Fruit fly (Drosophila melanogaster): Measurements from ENCODE around the gene CG4598.

The CG4598 gene

dm6 chr2L:9954696-9955095, 36.3 kb downstream of the CG4598 start:
- TF ChIP-seq Pif1A (GFP tag; optimal IDR thresholded peaks at IDR 0.05) (no peak), EcR (GFP tag; optimal IDR thresholded peaks at IDR 0.05) (no peak), CG14655 (GFP tag; optimal IDR thresholded peaks at IDR 0.05) (no peak), Snoo (tag; optimal IDR thresholded peaks at IDR 0.05) (no peak), CG8159 (tag; optimal IDR thresholded peaks at IDR 0.05) (no peak), CG10348 (GFP tag; IDR thresholded peaks at IDR 0.05) (no peak), CG13204 (GFP tag; optimal IDR thresholded peaks at IDR 0.05) (no peak), Ets98B (GFP tag; IDR thresholded peaks at IDR 0.05) (no peak), CG12605 (GFP tag; IDR thresholded peaks at IDR 0.05) (no peak)

- TF ChIP-seq CG8159 (tag; optimal IDR thresholded peaks at IDR 0.05) (peak; percentile 95), Snoo (tag; optimal IDR thresholded peaks at IDR 0.05) (peak; percentile 87), CG14655 (GFP tag; optimal IDR thresholded peaks at IDR 0.05) (no peak), CG10348 (GFP tag; IDR thresholded peaks at IDR 0.05) (0 out of 2 replicates have a peak, but pooled peaks have one; percentile 35), CG34367 (tag; optimal IDR thresholded peaks at IDR 0.05) (peak; percentile 89), CG32121 (GFP tag; IDR thresholded peaks at IDR 0.05) (peak; percentile 94), Pif1A (GFP tag; optimal IDR thresholded peaks at IDR 0.05) (no peak), CG13204 (GFP tag; optimal IDR thresholded peaks at IDR 0.05) (no peak), CG8301 (tag; optimal IDR thresholded peaks at IDR 0.05) (peak; percentile 90), Ets98B (GFP tag; IDR thresholded peaks at IDR 0.05) (peak; percentile 89), CG17806 (tag; optimal IDR thresholded peaks at IDR 0.05) (peak; percentile 95), CG12605 (GFP tag; IDR thresholded peaks at IDR 0.05) (peak; percentile 91), CG9948 (tag; optimal IDR thresholded peaks at IDR 0.05) (peak; percentile 94), EcR (GFP tag; optimal IDR thresholded peaks at IDR 0.05) (peak; percentile 32), rn (GFP tag; IDR thresholded peaks at IDR 0.05) (peak; percentile 91), CG4496 (GFP tag; IDR thresholded peaks at IDR 0.05) (peak; percentile 94), CG15710 (tag; optimal IDR thresholded peaks at IDR 0.05) (peak; percentile 90), gl (tag; optimal IDR thresholded peaks at IDR 0.05) (peak; percentile 63), Pif1B (GFP tag; optimal IDR thresholded peaks at IDR 0.05) (no peak)
Observed at dm6 chr2L:9956993-9957652, 38.7 kb downstream of the CG4598 start, which contains the start of the genes CG4658 and CG5846. Gene CG4658 (plus strand): TSS chr2L:9957132. Gene CG5846 (minus strand): TSS chr2L:9957237.

dm6 chr2L:9960758-9961157, 42.3 kb downstream of the CG4598 start:
- TF ChIP-seq EcR (GFP tag; optimal IDR thresholded peaks at IDR 0.05) (peak; percentile 47), CG14655 (GFP tag; optimal IDR thresholded peaks at IDR 0.05) (no peak), CG9948 (tag; optimal IDR thresholded peaks at IDR 0.05) (no peak)

- no peak for TF ChIP-seq fd96Ca (GFP tag; IDR thresholded peaks at IDR 0.05)
- no peak for TF ChIP-seq rn (GFP tag; IDR thresholded peaks at IDR 0.05)
- TF ChIP-seq Ets98B (GFP tag; IDR thresholded peaks at IDR 0.05), result no peak
- TF ChIP-seq Snoo (tag; optimal IDR thresholded peaks at IDR 0.05), result no peak
- no peak for TF ChIP-seq CG15710 (tag; optimal IDR thresholded peaks at IDR 0.05)
- TF ChIP-seq EcR (GFP tag; optimal IDR thresholded peaks at IDR 0.05), result no peak
- TF ChIP-seq CG17806 (tag; optimal IDR thresholded peaks at IDR 0.05), result peak; percentile 0
- TF ChIP-seq CG13204 (GFP tag; optimal IDR thresholded peaks at IDR 0.05), result no peak
- no peak for TF ChIP-seq Pif1A (GFP tag; optimal IDR thresholded peaks at IDR 0.05)
- TF ChIP-seq CG14655 (GFP tag; optimal IDR thresholded peaks at IDR 0.05), result no peak
- TF ChIP-seq CG34367 (tag; optimal IDR thresholded peaks at IDR 0.05), result no peak
- TF ChIP-seq Pif1B (GFP tag; optimal IDR thresholded peaks at IDR 0.05), result no peak
- no peak for TF ChIP-seq CG12605 (GFP tag; IDR thresholded peaks at IDR 0.05)
- no peak for TF ChIP-seq CG10348 (GFP tag; IDR thresholded peaks at IDR 0.05)
- TF ChIP-seq CG8301 (tag; optimal IDR thresholded peaks at IDR 0.05), result no peak
- TF ChIP-seq CG9948 (tag; optimal IDR thresholded peaks at IDR 0.05), result no peak
- peak; percentile 7 for TF ChIP-seq CG8159 (tag; optimal IDR thresholded peaks at IDR 0.05)
Observed at dm6 chr2L:9963603-9964042, 45.2 kb downstream of the CG4598 start, which contains the start of gene CG5850. Gene CG5850 (minus strand): TSS chr2L:9963949.

dm6 chr2L:9966983-9967737, 48.7 kb downstream of the CG4598 start, which contains the start of the genes Dref and RpL13:
Gene Dref (minus strand): TSS chr2L:9967229.
Gene RpL13 (plus strand): TSS chr2L:9967313.
- TF ChIP-seq CG15710 (tag; optimal IDR thresholded peaks at IDR 0.05) (peak; percentile 74), Pif1B (GFP tag; optimal IDR thresholded peaks at IDR 0.05) (no peak), gl (tag; optimal IDR thresholded peaks at IDR 0.05) (peak; percentile 78), Ets98B (GFP tag; IDR thresholded peaks at IDR 0.05) (peak; percentile 49), Pif1A (GFP tag; optimal IDR thresholded peaks at IDR 0.05) (no peak), CG12605 (GFP tag; IDR thresholded peaks at IDR 0.05) (peak; percentile 77), CG34367 (tag; optimal IDR thresholded peaks at IDR 0.05) (peak; percentile 76), CG13204 (GFP tag; optimal IDR thresholded peaks at IDR 0.05) (no peak), CG8301 (tag; optimal IDR thresholded peaks at IDR 0.05) (peak; percentile 51), CG4496 (GFP tag; IDR thresholded peaks at IDR 0.05) (peak; percentile 86), CG8159 (tag; optimal IDR thresholded peaks at IDR 0.05) (peak; percentile 60), fd96Ca (GFP tag; IDR thresholded peaks at IDR 0.05) (peak; percentile 57), EcR (GFP tag; optimal IDR thresholded peaks at IDR 0.05) (peak; percentile 11), rn (GFP tag; IDR thresholded peaks at IDR 0.05) (no peak), CG32121 (GFP tag; IDR thresholded peaks at IDR 0.05) (peak; percentile 35; the same call in 1 of the 2 replicates), CG14655 (GFP tag; optimal IDR thresholded peaks at IDR 0.05) (no peak), D1 (tag; optimal IDR thresholded peaks at IDR 0.05) (no peak), CG10348 (GFP tag; IDR thresholded peaks at IDR 0.05) (no peak), Snoo (tag; optimal IDR thresholded peaks at IDR 0.05) (peak; percentile 89), CG9948 (tag; optimal IDR thresholded peaks at IDR 0.05) (peak; percentile 24), CG17806 (tag; optimal IDR thresholded peaks at IDR 0.05) (peak; percentile 38)

Measured in whole organism, pupa.